Fruit fly (Drosophila melanogaster): ENCODE data around the gene CG7556.

dm6 chrX:19224580-19225303, 45.1 kb upstream of the CG7556 start:
- TF ChIP-seq CTCF (optimal IDR thresholded peaks at IDR 0.05) (no peak), CG8478 (optimal IDR thresholded peaks at IDR 0.05) (no peak)
